Worm (Caenorhabditis elegans) whole organism, late embryonic: ENCODE measurements around the gene F32D8.7.

Experiments used
- C08G9.2 ChIP-seq: sonication (generic microtip); optimal IDR thresholded peaks from 2 replicates; lab custom pipeline; 2016; ENCODE audit warnings: mild to moderate bottlenecking, missing genetic modification characterization, moderate library complexity, missing compliant biosample characterization
- C38D4.7 ChIP-seq: fragments of 200-800 bp; sonication (Bioruptor generic); optimal IDR thresholded peaks from 2 replicates; lab custom pipeline; 2018; ENCODE audit warnings: mild to moderate bottlenecking, missing genetic modification characterization, moderate library complexity, missing compliant biosample characterization
- Y22D7AL.16 ChIP-seq: sonication (generic microtip); optimal IDR thresholded peaks from 2 replicates; lab custom pipeline; 2016; ENCODE audit warnings: missing genetic modification characterization, missing compliant biosample characterization
- ahr-1 ChIP-seq: sonication (generic microtip); optimal IDR thresholded peaks from 2 replicates; lab custom pipeline; 2016; ENCODE audit warnings: missing genetic modification characterization, missing compliant biosample characterization
- ama-1 ChIP-seq: fragments of 150-350 bp; optimal IDR thresholded peaks from 2 replicates; lab custom pipeline; 2014
- ceh-14 ChIP-seq: sonication (generic microtip); optimal IDR thresholded peaks from 2 replicates; lab custom pipeline; 2016; ENCODE audit warnings: missing genotype, missing genetic modification characterization, missing compliant biosample characterization
- ceh-18 ChIP-seq: sonication (generic microtip); optimal IDR thresholded peaks from 2 replicates; lab custom pipeline; 2016; ENCODE audit warnings: missing genetic modification characterization, missing compliant biosample characterization
- ceh-24 ChIP-seq: sonication (generic microtip); optimal IDR thresholded peaks from 2 replicates; lab custom pipeline; 2016; ENCODE audit warnings: mild to moderate bottlenecking, missing genetic modification characterization, missing compliant biosample characterization
- ceh-30 ChIP-seq: fragments of 150-350 bp; optimal IDR thresholded peaks from 2 replicates; lab custom pipeline; 2014; ENCODE audit warnings: missing biosample characterization, missing genetic modification characterization
- ceh-31 ChIP-seq: sonication (generic microtip); optimal IDR thresholded peaks from 2 replicates; lab custom pipeline; 2016; ENCODE audit warnings: missing genetic modification characterization, missing compliant biosample characterization
- ceh-34 ChIP-seq: sonication (generic microtip); optimal IDR thresholded peaks from 2 replicates; lab custom pipeline; 2016; ENCODE audit warnings: mild to moderate bottlenecking, missing genetic modification characterization, missing compliant biosample characterization
- ceh-45 ChIP-seq: fragments of 200-800 bp; sonication (Bioruptor generic); IDR thresholded peaks from 2 replicates; pipeline ENCODE4 v1.3.6; 2022; ENCODE audit warnings: missing genetic modification reagents, missing genetic modification characterization, missing compliant biosample characterization
- ceh-6 ChIP-seq: fragments of 200-800 bp; sonication (Bioruptor generic); optimal IDR thresholded peaks from 2 replicates; lab custom pipeline; 2018; ENCODE audit warnings: mild to moderate bottlenecking, missing genetic modification characterization, missing compliant biosample characterization
- ceh-9 ChIP-seq: sonication (generic microtip); optimal IDR thresholded peaks from 2 replicates; lab custom pipeline; 2016; ENCODE audit warnings: mild to moderate bottlenecking, missing genetic modification characterization, inconsistent platforms, missing compliant biosample characterization
- che-1 ChIP-seq: sonication (generic microtip); optimal IDR thresholded peaks from 2 replicates; lab custom pipeline; 2016; ENCODE audit warnings: mild to moderate bottlenecking, missing genetic modification characterization, missing compliant biosample characterization
- dmd-4 ChIP-seq: sonication (generic microtip); optimal IDR thresholded peaks from 2 replicates; lab custom pipeline; 2016; ENCODE audit warnings: borderline replicate concordance, missing genetic modification characterization, missing compliant biosample characterization
- dve-1 ChIP-seq: sonication (generic microtip); optimal IDR thresholded peaks from 2 replicates; lab custom pipeline; 2017; ENCODE audit warnings: antibody characterized with exemption, mild to moderate bottlenecking, missing genetic modification characterization, missing compliant biosample characterization
- elt-4 ChIP-seq: sonication (generic microtip); optimal IDR thresholded peaks from 2 replicates; lab custom pipeline; 2016; ENCODE audit warnings: missing genetic modification characterization, missing compliant biosample characterization
- ets-4 ChIP-seq: sonication (generic microtip); optimal IDR thresholded peaks from 2 replicates; lab custom pipeline; 2016; ENCODE audit warnings: missing genetic modification characterization, missing compliant biosample characterization
- fax-1 ChIP-seq: sonication (generic microtip); optimal IDR thresholded peaks from 2 replicates; lab custom pipeline; 2016; ENCODE audit warnings: missing genotype, missing genetic modification characterization, missing compliant biosample characterization
- fkh-10 ChIP-seq: fragments of 150-350 bp; optimal IDR thresholded peaks from 2 replicates; lab custom pipeline; 2014; ENCODE audit warnings: missing biosample characterization, missing genetic modification reagents, missing genetic modification characterization
- fkh-6 ChIP-seq: sonication (generic microtip); optimal IDR thresholded peaks from 2 replicates; lab custom pipeline; 2016; ENCODE audit warnings: missing genetic modification characterization, missing compliant biosample characterization
- hlh-13 ChIP-seq: fragments of 200-800 bp; sonication (Bioruptor generic); optimal IDR thresholded peaks from 2 replicates; lab custom pipeline; 2018; ENCODE audit warnings: mild to moderate bottlenecking, missing genetic modification characterization, missing compliant biosample characterization
- hlh-15 ChIP-seq: sonication (generic microtip); optimal IDR thresholded peaks from 2 replicates; lab custom pipeline; 2016; ENCODE audit warnings: missing genetic modification characterization, missing compliant biosample characterization
- hlh-30 ChIP-seq: sonication (generic microtip); optimal IDR thresholded peaks from 2 replicates; lab custom pipeline; 2017; ENCODE audit warnings: antibody characterized with exemption, missing genetic modification characterization, missing compliant biosample characterization; ENCODE audit not compliant: insufficient read depth
- hlh-6 ChIP-seq: sonication (generic microtip); optimal IDR thresholded peaks from 2 replicates; lab custom pipeline; 2016; ENCODE audit warnings: missing genotype, missing genetic modification characterization, missing compliant biosample characterization
- hlh-8 ChIP-seq: sonication (generic microtip); optimal IDR thresholded peaks from 2 replicates; lab custom pipeline; 2016; ENCODE audit warnings: missing genotype, missing genetic modification characterization, missing compliant biosample characterization
- lim-6 ChIP-seq: sonication (generic microtip); optimal IDR thresholded peaks from 2 replicates; lab custom pipeline; 2016; ENCODE audit warnings: missing genetic modification characterization, missing compliant biosample characterization
- lin-11 ChIP-seq: fragments of 200-800 bp; sonication (Bioruptor generic); optimal IDR thresholded peaks from 2 replicates; lab custom pipeline; 2018; ENCODE audit warnings: mild to moderate bottlenecking, missing genetic modification characterization, missing compliant biosample characterization
- madf-2 ChIP-seq: sonication (generic microtip); optimal IDR thresholded peaks from 2 replicates; lab custom pipeline; 2017; ENCODE audit warnings: missing genetic modification characterization, missing compliant biosample characterization
- nhr-11 ChIP-seq: fragments of 150-350 bp; optimal IDR thresholded peaks from 2 replicates; lab custom pipeline; 2014; ENCODE audit warnings: missing biosample characterization, missing genetic modification characterization
- nhr-232 ChIP-seq: sonication (generic microtip); optimal IDR thresholded peaks from 2 replicates; lab custom pipeline; 2016; ENCODE audit warnings: missing genetic modification characterization, missing compliant biosample characterization
- odd-2 ChIP-seq: sonication (generic microtip); optimal IDR thresholded peaks from 2 replicates; lab custom pipeline; 2017; ENCODE audit warnings: antibody characterized with exemption, mild to moderate bottlenecking, missing genetic modification characterization, missing compliant biosample characterization
- pag-3 ChIP-seq: sonication (generic microtip); optimal IDR thresholded peaks from 2 replicates; lab custom pipeline; 2016; ENCODE audit warnings: missing compliant biosample characterization, missing genetic modification characterization, borderline replicate concordance
- pat-9 ChIP-seq: fragments of 200-800 bp; sonication (Bioruptor generic); optimal IDR thresholded peaks from 2 replicates; lab custom pipeline; 2018; ENCODE audit warnings: mild to moderate bottlenecking, missing genetic modification characterization, moderate library complexity, missing compliant biosample characterization
- pax-1 ChIP-seq: fragments of 150-350 bp; optimal IDR thresholded peaks from 2 replicates; lab custom pipeline; 2014; ENCODE audit warnings: missing biosample characterization, missing genetic modification characterization
- pha-2 ChIP-seq: sonication (generic microtip); optimal IDR thresholded peaks from 2 replicates; lab custom pipeline; 2017; ENCODE audit warnings: mild to moderate bottlenecking, missing genetic modification characterization, missing compliant biosample characterization
- pqm-1 ChIP-seq: sonication (generic microtip); optimal IDR thresholded peaks from 2 replicates; lab custom pipeline; 2016; ENCODE audit warnings: missing genetic modification characterization, missing compliant biosample characterization
- ref-2 ChIP-seq: sonication (generic microtip); optimal IDR thresholded peaks from 2 replicates; lab custom pipeline; 2016; ENCODE audit warnings: missing genetic modification characterization, missing compliant biosample characterization
- syd-9 ChIP-seq: sonication (generic microtip); optimal IDR thresholded peaks from 2 replicates; lab custom pipeline; 2016; ENCODE audit warnings: mild to moderate bottlenecking, missing genetic modification characterization, moderate library complexity, missing compliant biosample characterization
- tbx-2 ChIP-seq: sonication (generic microtip); optimal IDR thresholded peaks from 2 replicates; lab custom pipeline; 2016; ENCODE audit warnings: missing genetic modification characterization, missing compliant biosample characterization
- ttx-3 ChIP-seq: sonication (generic microtip); optimal IDR thresholded peaks from 2 replicates; lab custom pipeline; 2016; ENCODE audit warnings: missing genetic modification reagents, missing genetic modification characterization, missing compliant biosample characterization
- unc-3 ChIP-seq, 2 experiments: fragments of 200-800 bp in 1 of 2; sonication (Bioruptor generic) in 1 of 2; sonication (generic microtip) in 1 of 2; conservative IDR thresholded peaks in 1 of 2; optimal IDR thresholded peaks in 1 of 2; 2 replicates each; pipeline versions ENCODE4 v1.3.6 to Lab custom; 2016 to 2022; ENCODE audit warnings: missing compliant biosample characterization in 2 of 2, missing genetic modification characterization in 2 of 2, missing genetic modification reagents in 1 of 2
- unc-42 ChIP-seq: sonication (generic microtip); optimal IDR thresholded peaks from 2 replicates; lab custom pipeline; 2016; ENCODE audit warnings: missing genotype, missing genetic modification characterization, missing compliant biosample characterization
- unc-86 ChIP-seq: sonication (generic microtip); optimal IDR thresholded peaks from 2 replicates; lab custom pipeline; 2016; ENCODE audit warnings: missing genetic modification characterization, missing compliant biosample characterization
- ztf-16 ChIP-seq: sonication (generic microtip); optimal IDR thresholded peaks from 2 replicates; lab custom pipeline; 2017; ENCODE audit warnings: missing genetic modification characterization, missing compliant biosample characterization

Gene F32D8.7

ce11 chrV:10858340-10858739 lies 39.9 kb upstream of the F32D8.7 start (continued):
- TF ChIP-seq unc-86 (peak; percentile 11), syd-9 (tag; lab: Kevin White, UChicago) (peak; percentile 3), ztf-16 (tag; lab: Kevin White, UChicago) (no peak), dve-1 (no peak), Y22D7AL.16 (tag; lab: Kevin White, UChicago) (no peak), ceh-31 (tag; lab: Kevin White, UChicago) (peak; percentile 73), ttx-3 (tag; lab: Kevin White, UChicago) (no peak), C08G9.2 (tag; lab: Kevin White, UChicago) (no peak), hlh-15 (tag; lab: Kevin White, UChicago) (no peak), unc-42 (tag; lab: Kevin White, UChicago) (peak; percentile 81), ref-2 (tag; lab: Kevin White, UChicago) (peak; percentile 25), hlh-6 (tag; lab: Kevin White, UChicago) (no peak), fkh-6 (no peak), dmd-4 (tag; lab: Kevin White, UChicago) (peak; percentile 60), ceh-6 (GFP tag; lab: Kevin White, UChicago) (no peak), nhr-11 (tag; lab: Kevin White, UChicago) (no peak), nhr-232 (tag; lab: Kevin White, UChicago) (no peak), fax-1 (tag; lab: Kevin White, UChicago) (no peak), pha-2 (tag; lab: Kevin White, UChicago) (no peak), ceh-14 (tag; lab: Kevin White, UChicago) (peak; percentile 21), ceh-9 (tag; lab: Kevin White, UChicago) (no peak), lim-6 (tag; lab: Kevin White, UChicago) (no peak), elt-4 (tag; lab: Kevin White, UChicago) (no peak), pax-1 (tag; lab: Kevin White, UChicago) (no peak), che-1 (tag; lab: Kevin White, UChicago) (no peak), ceh-18 (tag; lab: Kevin White, UChicago) (peak; percentile 96), ceh-24 (no peak), C38D4.7 (GFP tag; lab: Kevin White, UChicago) (no peak), pag-3 (tag; lab: Kevin White, UChicago) (no peak), ets-4 (tag; lab: Kevin White, UChicago) (no peak), pat-9 (no peak), pqm-1 (tag; lab: Kevin White, UChicago) (no peak), ceh-45 (GFP tag; lab: Robert Waterston, UW) (no peak), ahr-1 (no peak), madf-2 (tag; lab: Kevin White, UChicago) (no peak), odd-2 (no peak), tbx-2 (tag; lab: Kevin White, UChicago) (peak; percentile 74), hlh-8 (tag; lab: Kevin White, UChicago) (peak; percentile 27), ceh-30 (no peak), ama-1 (lab: Kevin White, UChicago) (no peak), lin-11 (tag; lab: Kevin White, UChicago) (no peak), fkh-10 (GFP tag; lab: Kevin White, UChicago) (no peak), ceh-34 (tag; lab: Kevin White, UChicago) (peak; percentile 72), unc-3 (GFP tag; conservative IDR thresholded peaks at IDR 0.05; lab: Robert Waterston, UW) (no peak), unc-3 (tag; optimal IDR thresholded peaks at IDR 0.05; lab: Kevin White, UChicago) (no peak), hlh-30 (tag; lab: Kevin White, UChicago) (peak; percentile 71), hlh-13 (no peak)
